Worm (Caenorhabditis elegans): ENCODE data around the gene M03E7.2.

Gene M03E7.2

ce11 chrV:5617301-5617700 is at the start of gene M03E7.2:
M03E7.2 (plus strand) TSS chrV:5617601.
- TF ChIP-seq bed-1 (GFP tag; IDR thresholded peaks at IDR 0.05) (no peak), F23B12.7 (tag; optimal IDR thresholded peaks at IDR 0.05; ENCODE audit: insufficient read depth) (no peak), him-1 (tag; optimal IDR thresholded peaks at IDR 0.05) (no peak), bed-2 (GFP tag; IDR thresholded peaks at IDR 0.05) (no peak), ztf-28 (GFP tag; IDR thresholded peaks at IDR 0.05) (no peak), madf-3 (GFP tag; IDR thresholded peaks at IDR 0.05) (no peak), efl-1 (GFP tag; optimal IDR thresholded peaks at IDR 0.05) (no peak), tlf-1 (GFP tag; optimal IDR thresholded peaks at IDR 0.05) (no peak), nfya-1 (tag; optimal IDR thresholded peaks at IDR 0.05; ENCODE audit: borderline replicate concordance, insufficient read depth) (no peak), chd-7 (tag; optimal IDR thresholded peaks at IDR 0.05) (no peak), ztf-22 (GFP tag; optimal IDR thresholded peaks at IDR 0.05) (no peak), egl-44 (GFP tag; IDR thresholded peaks at IDR 0.05) (no peak), Y79H2A.3 (GFP tag; conservative IDR thresholded peaks at IDR 0.05) (no peak)

ce11 chrV:5570433-5570832 is 47.0 kb upstream of the M03E7.2 start, which contains the start of gene glb-6:
glb-6 (minus strand) TSS chrV:5570533.
- TF ChIP-seq pbrm-1 (GFP tag; IDR thresholded peaks at IDR 0.05) (no peak), F52B5.7 (tag; optimal IDR thresholded peaks at IDR 0.05) (no peak), snpc-4 (GFP tag; optimal IDR thresholded peaks at IDR 0.05) (no peak), snpc-4 (tag; optimal IDR thresholded peaks at IDR 0.05) (no peak), somi-1 (GFP tag; optimal IDR thresholded peaks at IDR 0.05) (no peak)

ce11 chrV:5571691-5572090 is 45.7 kb upstream of the M03E7.2 start:
- TF ChIP-seq let-607 (tag; optimal IDR thresholded peaks at IDR 0.05), result no peak
- no peak for TF ChIP-seq athp-1 (tag; optimal IDR thresholded peaks at IDR 0.05)
- no peak for TF ChIP-seq aptf-2 (GFP tag; conservative IDR thresholded peaks at IDR 0.05)
- no peak for TF ChIP-seq nhr-80 (tag; optimal IDR thresholded peaks at IDR 0.05)
- TF ChIP-seq efl-1 (GFP tag; optimal IDR thresholded peaks at IDR 0.05), result no peak
- no peak for TF ChIP-seq ekl-4 (GFP tag; IDR thresholded peaks at IDR 0.05)
- no peak for TF ChIP-seq rec-8 (tag; optimal IDR thresholded peaks at IDR 0.05)
- TF ChIP-seq F33H1.4 (GFP tag; IDR thresholded peaks at IDR 0.05), result no peak
- TF ChIP-seq T26A5.8 (tag; optimal IDR thresholded peaks at IDR 0.05), result no peak
- TF ChIP-seq B0019.2 (GFP tag; conservative IDR thresholded peaks at IDR 0.05), result no peak
- TF ChIP-seq rpc-1 (optimal IDR thresholded peaks at IDR 0.05), result no peak
- TF ChIP-seq rpc-1 (tag; optimal IDR thresholded peaks at IDR 0.05), result no peak
- no peak for TF ChIP-seq lin-40 (tag; optimal IDR thresholded peaks at IDR 0.05)
- TF ChIP-seq lsy-27 (tag; optimal IDR thresholded peaks at IDR 0.05; ENCODE audit: borderline replicate concordance, insufficient read depth), result no peak
- TF ChIP-seq B0035.1 (tag; optimal IDR thresholded peaks at IDR 0.05), result no peak
- no peak for TF ChIP-seq madf-3 (GFP tag; IDR thresholded peaks at IDR 0.05)
- TF ChIP-seq hlh-12 (tag; optimal IDR thresholded peaks at IDR 0.05), result no peak
- no peak for TF ChIP-seq F57C9.4 (tag; optimal IDR thresholded peaks at IDR 0.05)
- TF ChIP-seq ama-1 (optimal IDR thresholded peaks at IDR 0.05), result no peak
- no peak for TF ChIP-seq ama-1 (GFP tag; optimal IDR thresholded peaks at IDR 0.05)
- TF ChIP-seq ztf-18 (tag; optimal IDR thresholded peaks at IDR 0.05), result no peak

All from whole organism, young adult.